Worm (Caenorhabditis elegans) whole organism, L1 larva: Measurements from ENCODE around the gene B0198.2.

Source experiments
- F16B12.6 ChIP-seq: fragments of 150-350 bp; optimal IDR thresholded peaks from 2 replicates; lab custom pipeline; 2014; ENCODE audit warnings: missing biosample characterization, missing genetic modification characterization
- alr-1 ChIP-seq: fragments of 200-800 bp; sonication (Bioruptor generic); optimal IDR thresholded peaks from 2 replicates; lab custom pipeline; 2018; ENCODE audit warnings: borderline replicate concordance, mild to moderate bottlenecking, missing genetic modification characterization, missing compliant biosample characterization
- egl-13 ChIP-seq: sonication (generic microtip); optimal IDR thresholded peaks from 2 replicates; lab custom pipeline; 2016; ENCODE audit warnings: missing genotype, missing genetic modification reagents, missing genetic modification characterization, missing compliant biosample characterization
- sox-4 ChIP-seq: sonication (generic microtip); optimal IDR thresholded peaks from 2 replicates; lab custom pipeline; 2016; ENCODE audit warnings: missing genetic modification characterization, missing compliant biosample characterization
- unc-130 ChIP-seq: fragments of 150-350 bp; optimal IDR thresholded peaks from 2 replicates; lab custom pipeline; 2017; ENCODE audit warnings: missing biosample characterization, missing genetic modification characterization, inconsistent platforms

- TF ChIP-seq egl-13 (no peak), sox-4 (tag; lab: Kevin White, UChicago) (no peak), F16B12.6 (tag; lab: Kevin White, UChicago) (no peak), alr-1 (tag; lab: Kevin White, UChicago) (no peak), unc-130 (tag; lab: Kevin White, UChicago) (no peak)
Observed at ce11 chrX:11999573-11999972, 26.0 kb upstream of the B0198.2 start.
